Worm (Caenorhabditis elegans) whole organism, mixed stage, embryonic: ENCODE data around the gene C48B4.6.

Source experiments
- M03D4.4 ChIP-seq: sonication (generic microtip); optimal IDR thresholded peaks from 2 replicates; lab custom pipeline; 2017; ENCODE audit warnings: mild to moderate bottlenecking, missing genetic modification characterization, missing compliant biosample characterization
- bed-3 ChIP-seq: fragments of 200-800 bp; sonication (Bioruptor generic); optimal IDR thresholded peaks from 3 replicates; lab custom pipeline; 2018; ENCODE audit warnings: mild to moderate bottlenecking, missing genetic modification characterization, moderate library complexity, missing compliant biosample characterization
- ceh-39 ChIP-seq: fragments of 150-350 bp; optimal IDR thresholded peaks from 2 replicates; lab custom pipeline; 2014; ENCODE audit warnings: missing biosample characterization, missing genetic modification characterization
- ces-1 ChIP-seq: fragments of 150-350 bp; optimal IDR thresholded peaks from 2 replicates; lab custom pipeline; 2014; ENCODE audit warnings: missing biosample characterization, missing genetic modification reagents, missing genetic modification characterization
- cnd-1 ChIP-seq: fragments of 200-800 bp; sonication (Bioruptor generic); optimal IDR thresholded peaks from 2 replicates; lab custom pipeline; 2018; ENCODE audit warnings: mild to moderate bottlenecking, missing genetic modification characterization, missing compliant biosample characterization
- drap-1 ChIP-seq: fragments of 200-800 bp; sonication (Bioruptor generic); optimal IDR thresholded peaks from 3 replicates; lab custom pipeline; 2018; ENCODE audit warnings: mild to moderate bottlenecking, missing genetic modification characterization, missing compliant biosample characterization
- elt-1 ChIP-seq: sonication (generic microtip); optimal IDR thresholded peaks from 2 replicates; lab custom pipeline; 2017; ENCODE audit warnings: missing genetic modification characterization, mild to moderate bottlenecking, missing compliant biosample characterization, antibody characterized with exemption, moderate library complexity, borderline replicate concordance; ENCODE audit not compliant: insufficient read depth
- elt-3 ChIP-seq: fragments of 150-350 bp; optimal IDR thresholded peaks from 2 replicates; lab custom pipeline; 2014; ENCODE audit warnings: missing biosample characterization, missing genetic modification characterization
- ham-2 ChIP-seq: fragments of 200-800 bp; sonication (Bioruptor generic); optimal IDR thresholded peaks from 2 replicates; lab custom pipeline; 2018; ENCODE audit warnings: mild to moderate bottlenecking, missing genetic modification characterization, missing compliant biosample characterization
- hlh-1 ChIP-seq: fragments of 150-350 bp; optimal IDR thresholded peaks from 2 replicates; lab custom pipeline; 2014; ENCODE audit warnings: missing biosample characterization, missing genetic modification reagents, missing genetic modification characterization
- lin-13 ChIP-seq: fragments of 150-350 bp; optimal IDR thresholded peaks from 2 replicates; lab custom pipeline; 2014; ENCODE audit warnings: missing biosample characterization, missing genetic modification characterization
- lin-32 ChIP-seq: fragments of 200-800 bp; sonication (Bioruptor generic); optimal IDR thresholded peaks from 2 replicates; lab custom pipeline; 2018; ENCODE audit warnings: mild to moderate bottlenecking, missing genetic modification characterization, missing compliant biosample characterization
- lsy-2 ChIP-seq: fragments of 150-350 bp; optimal IDR thresholded peaks from 2 replicates; lab custom pipeline; 2014; ENCODE audit warnings: missing biosample characterization, missing genetic modification characterization
- mep-1 ChIP-seq: fragments of 150-350 bp; optimal IDR thresholded peaks from 2 replicates; lab custom pipeline; 2017; ENCODE audit warnings: missing biosample characterization, missing genetic modification reagents, missing genetic modification characterization, inconsistent platforms
- mls-2 ChIP-seq: sonication (generic microtip); optimal IDR thresholded peaks from 2 replicates; lab custom pipeline; 2016; ENCODE audit warnings: mild to moderate bottlenecking, missing genetic modification characterization, moderate library complexity, missing compliant biosample characterization
- nhr-12 ChIP-seq: fragments of 150-350 bp; optimal IDR thresholded peaks from 2 replicates; lab custom pipeline; 2014; ENCODE audit warnings: missing biosample characterization, missing genetic modification characterization
- nhr-2 ChIP-seq: fragments of 150-350 bp; optimal IDR thresholded peaks from 2 replicates; lab custom pipeline; 2014; ENCODE audit warnings: missing biosample characterization, missing genetic modification characterization
- nhr-237 ChIP-seq: fragments of 150-350 bp; optimal IDR thresholded peaks from 2 replicates; lab custom pipeline; 2014; ENCODE audit warnings: missing biosample characterization, missing genetic modification characterization
- nhr-28 ChIP-seq: fragments of 150-350 bp; optimal IDR thresholded peaks from 2 replicates; lab custom pipeline; 2014; ENCODE audit warnings: missing biosample characterization, missing genetic modification characterization
- nhr-76 ChIP-seq: sonication (generic microtip); optimal IDR thresholded peaks from 2 replicates; lab custom pipeline; 2017; ENCODE audit warnings: missing biosample characterization, missing genetic modification characterization
- sem-2 ChIP-seq: fragments of 200-800 bp; sonication (Bioruptor generic); optimal IDR thresholded peaks from 2 replicates; lab custom pipeline; 2018; ENCODE audit warnings: mild to moderate bottlenecking, missing genetic modification characterization, missing compliant biosample characterization
- sptf-1 ChIP-seq: sonication (generic microtip); optimal IDR thresholded peaks from 2 replicates; lab custom pipeline; 2017; ENCODE audit warnings: mild to moderate bottlenecking, missing genetic modification characterization, moderate library complexity, missing compliant biosample characterization
- tbx-8 ChIP-seq: fragments of 200-800 bp; sonication (Bioruptor generic); optimal IDR thresholded peaks from 2 replicates; lab custom pipeline; 2018; ENCODE audit warnings: mild to moderate bottlenecking, missing genetic modification characterization, moderate library complexity, missing compliant biosample characterization
- unc-120 ChIP-seq: sonication (generic microtip); optimal IDR thresholded peaks from 2 replicates; lab custom pipeline; 2017; ENCODE audit warnings: missing genetic modification characterization, missing compliant biosample characterization; ENCODE audit not compliant: poor library complexity, severe bottlenecking
- unc-39 ChIP-seq: fragments of 150-350 bp; optimal IDR thresholded peaks from 2 replicates; lab custom pipeline; 2014; ENCODE audit warnings: missing biosample characterization, missing genetic modification characterization
- zip-8 ChIP-seq: fragments of 150-350 bp; optimal IDR thresholded peaks from 2 replicates; lab custom pipeline; 2014; ENCODE audit warnings: missing biosample characterization, missing genetic modification characterization
- ztf-11 ChIP-seq: fragments of 150-350 bp; optimal IDR thresholded peaks from 2 replicates; lab custom pipeline; 2014; ENCODE audit warnings: missing biosample characterization, missing genetic modification characterization

Gene C48B4.6

ce11 chrIII:9544820-9545219 lies 13.5 kb downstream of the C48B4.6 start, which contains the start of gene ZK1098.12:
TSS of gene ZK1098.12 (plus strand) at chrIII:9545120.
- TF ChIP-seq sem-2 (GFP tag; lab: Kevin White, UChicago): no peak
- TF ChIP-seq hlh-1: no peak
- no peak for TF ChIP-seq cnd-1 (tag; lab: Kevin White, UChicago)
- TF ChIP-seq lsy-2: no peak
- TF ChIP-seq nhr-12 (tag; lab: Kevin White, UChicago): no peak
- no peak for TF ChIP-seq nhr-2 (tag; lab: Kevin White, UChicago)
- TF ChIP-seq ces-1 (GFP tag; lab: Kevin White, UChicago): no peak
- no peak for TF ChIP-seq tbx-8 (GFP tag; lab: Kevin White, UChicago)
- no peak for TF ChIP-seq drap-1 (GFP tag; lab: Kevin White, UChicago)
- no peak for TF ChIP-seq M03D4.4 (tag; lab: Kevin White, UChicago)
- no peak for TF ChIP-seq lin-32 (GFP tag; lab: Kevin White, UChicago)

ce11 chrIII:9544125-9544524 lies 14.2 kb downstream of the C48B4.6 start, which contains the start of gene ZK1098.9:
TSS of gene ZK1098.9 (plus strand) at chrIII:9544425.
- TF ChIP-seq cnd-1 (tag; lab: Kevin White, UChicago): no peak
- no peak for TF ChIP-seq ztf-11 (tag; lab: Kevin White, UChicago)
- TF ChIP-seq elt-3 (tag; lab: Kevin White, UChicago): no peak
- no peak for TF ChIP-seq nhr-28 (tag; lab: Kevin White, UChicago)
- no peak for TF ChIP-seq unc-39 (tag; lab: Kevin White, UChicago)

ce11 chrIII:9542816-9543215 lies 15.5 kb downstream of the C48B4.6 start, which contains the start of gene eif-2Balpha:
TSS of gene eif-2Balpha (plus strand) at chrIII:9543119.
- TF ChIP-seq nhr-2 (tag; lab: Kevin White, UChicago) (no peak), mep-1 (tag; lab: Kevin White, UChicago) (no peak), ces-1 (GFP tag; lab: Kevin White, UChicago) (peak; percentile 64), elt-1 (tag; lab: Kevin White, UChicago) (no peak), bed-3 (no peak), zip-8 (tag; lab: Kevin White, UChicago) (no peak), nhr-28 (tag; lab: Kevin White, UChicago) (no peak), nhr-76 (no peak), lsy-2 (peak; percentile 75), mls-2 (tag; lab: Kevin White, UChicago) (no peak), unc-120 (tag; lab: Kevin White, UChicago) (no peak), cnd-1 (tag; lab: Kevin White, UChicago) (no peak), nhr-237 (no peak)
- TF ChIP-seq, all 35 proteins: peak for 2

- no peak for TF ChIP-seq sptf-1 (tag; lab: Kevin White, UChicago)
Observed at ce11 chrIII:9542280-9542679, 16.1 kb downstream of the C48B4.6 start, which contains the start of gene mut-7. TSS of gene mut-7 (minus strand) at chrIII:9542380.

- TF ChIP-seq lsy-2 (no peak), ceh-39 (tag; lab: Kevin White, UChicago) (peak; percentile 73), ztf-11 (tag; lab: Kevin White, UChicago) (no peak), ces-1 (GFP tag; lab: Kevin White, UChicago) (peak; percentile 65)
Observed at ce11 chrIII:9538655-9539155, 19.7 kb downstream of the C48B4.6 start, which contains the start of gene ZK1098.3. TSS of gene ZK1098.3 (minus strand) at chrIII:9538705.

- no peak for TF ChIP-seq sptf-1 (tag; lab: Kevin White, UChicago)
- TF ChIP-seq M03D4.4 (tag; lab: Kevin White, UChicago): peak; percentile 33
- peak; percentile 49 for TF ChIP-seq mep-1 (tag; lab: Kevin White, UChicago)
- peak; percentile 42 for TF ChIP-seq ham-2 (GFP tag; lab: Kevin White, UChicago)
- TF ChIP-seq ces-1 (GFP tag; lab: Kevin White, UChicago): peak; percentile 40
- peak; percentile 24 for TF ChIP-seq lin-13
- no peak for TF ChIP-seq unc-39 (tag; lab: Kevin White, UChicago)
- TF ChIP-seq drap-1 (GFP tag; lab: Kevin White, UChicago): no peak
Observed at ce11 chrIII:9528824-9529223, 29.5 kb downstream of the C48B4.6 start, which contains the start of gene ZK1098.2. TSS of gene ZK1098.2 (plus strand) at chrIII:9529159.
